Fruit fly (Drosophila melanogaster): Measurements from ENCODE around the gene CG7564.

DNA sequence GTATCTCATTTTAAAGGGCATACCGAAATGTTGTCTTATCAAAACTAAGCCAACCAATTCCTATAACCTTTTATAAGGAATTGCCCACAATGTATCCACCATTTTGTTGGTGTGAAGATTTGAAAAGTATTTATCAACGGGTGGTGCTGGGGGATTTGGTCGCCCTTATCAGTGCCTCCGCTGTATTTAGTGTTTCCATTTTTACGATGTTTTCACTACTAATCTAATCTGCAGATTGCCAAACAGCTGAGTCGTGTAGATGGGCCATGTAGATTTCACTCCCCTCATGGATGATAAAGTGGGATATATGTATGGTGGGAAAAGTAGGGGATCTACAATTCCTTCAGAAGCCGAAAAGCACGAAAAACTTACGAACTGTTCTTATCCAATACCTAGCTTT, 17.3 kb downstream of the CG7564 start:
- TF ChIP-seq CG15710 (tag; optimal IDR thresholded peaks at IDR 0.05) (no peak), Snoo (tag; optimal IDR thresholded peaks at IDR 0.05) (no peak), rn (GFP tag; IDR thresholded peaks at IDR 0.05) (no peak), CG14655 (GFP tag; optimal IDR thresholded peaks at IDR 0.05) (no peak), CG34367 (tag; optimal IDR thresholded peaks at IDR 0.05) (no peak), CG8301 (tag; optimal IDR thresholded peaks at IDR 0.05) (no peak)
